Fruit fly (Drosophila melanogaster): Measurements from ENCODE around the gene Uba4.

DNA sequence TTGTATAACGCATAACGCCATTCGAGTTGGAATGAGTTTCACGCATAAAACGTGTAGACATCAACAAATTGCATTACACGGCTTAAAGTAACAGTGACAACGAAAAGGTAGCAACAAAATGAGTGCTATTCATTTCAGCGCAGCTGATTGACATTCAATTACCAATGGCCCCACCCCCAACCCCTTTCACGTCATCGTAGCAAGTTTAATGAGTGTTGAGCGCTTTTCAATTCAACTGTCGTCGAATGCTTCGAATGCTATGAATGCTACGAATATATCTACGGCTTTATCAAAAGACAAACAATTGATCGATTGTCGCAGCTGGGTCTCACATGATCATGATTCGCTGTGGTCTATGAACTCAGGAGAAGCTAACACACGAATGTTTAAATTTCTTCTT lies 16.4 kb downstream of the Uba4 start:
- TF ChIP-seq brk (GFP tag; optimal IDR thresholded peaks at IDR 0.05) (no peak), rgr (GFP tag; optimal IDR thresholded peaks at IDR 0.05) (no peak), Dif (GFP tag; optimal IDR thresholded peaks at IDR 0.05; ENCODE audit: partially characterized antibody) (no peak)

Measured in whole organism, wandering third instar larva.